Worm (Caenorhabditis elegans) whole organism, L4/young adult: ENCODE results near the gene K08D8.7.
A peak's percentile ranks its signal among the peaks of the same experiment; 100 is the strongest.

Experiments used
- W03F9.2 ChIP-seq: fragments of 150-350 bp; optimal IDR thresholded peaks from 2 replicates; lab custom pipeline; 2014; ENCODE audit warnings: missing biosample characterization, missing genetic modification characterization
- dao-5 ChIP-seq: sonication (generic microtip); optimal IDR thresholded peaks from 2 replicates; lab custom pipeline; 2016; ENCODE audit warnings: missing genotype, missing genetic modification characterization, moderate library complexity, missing compliant biosample characterization
- him-1 ChIP-seq: sonication (generic microtip); optimal IDR thresholded peaks from 2 replicates; lab custom pipeline; 2016; ENCODE audit warnings: missing genotype, missing genetic modification reagents, missing genetic modification characterization, missing compliant biosample characterization

K08D8.7 gene

ce11 chrIV:12909871-12910270, 13.2 kb downstream of the K08D8.7 start, which contains the start of gene K08D8.4:
Gene K08D8.4, minus strand, starts transcription at chrIV:12909998.
- TF ChIP-seq W03F9.2 (tag; lab: Kevin White, UChicago) (no peak), dao-5 (tag; lab: Kevin White, UChicago) (no peak), him-1 (tag; lab: Kevin White, UChicago) (no peak)

DNA sequence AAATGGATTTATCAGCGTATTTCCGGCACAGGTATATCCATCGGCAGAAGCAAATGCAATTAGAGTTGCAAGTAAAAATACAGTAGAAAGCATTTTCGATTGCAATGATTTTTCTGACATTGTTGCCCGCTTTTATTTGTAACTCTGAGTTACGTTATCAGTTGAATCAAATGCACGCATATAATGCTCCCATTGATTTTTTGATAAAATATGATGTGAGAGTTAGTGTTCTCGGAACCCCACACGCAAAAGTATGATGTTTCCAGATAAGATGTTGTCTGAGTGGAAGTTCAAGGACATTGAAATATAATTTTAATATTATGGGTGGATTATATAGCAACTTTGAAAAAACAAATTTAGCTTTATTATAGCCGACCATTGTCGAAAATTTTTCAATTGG, 15.4 kb downstream of the K08D8.7 start, which contains the start of gene K08D8.5:
Gene K08D8.5 (minus strand): TSS at position 140 of the 400 bp plus-strand sequence.
- TF ChIP-seq W03F9.2 (tag; lab: Kevin White, UChicago) (no peak), dao-5 (tag; lab: Kevin White, UChicago) (no peak), him-1 (tag; lab: Kevin White, UChicago) (no peak)

DNA sequence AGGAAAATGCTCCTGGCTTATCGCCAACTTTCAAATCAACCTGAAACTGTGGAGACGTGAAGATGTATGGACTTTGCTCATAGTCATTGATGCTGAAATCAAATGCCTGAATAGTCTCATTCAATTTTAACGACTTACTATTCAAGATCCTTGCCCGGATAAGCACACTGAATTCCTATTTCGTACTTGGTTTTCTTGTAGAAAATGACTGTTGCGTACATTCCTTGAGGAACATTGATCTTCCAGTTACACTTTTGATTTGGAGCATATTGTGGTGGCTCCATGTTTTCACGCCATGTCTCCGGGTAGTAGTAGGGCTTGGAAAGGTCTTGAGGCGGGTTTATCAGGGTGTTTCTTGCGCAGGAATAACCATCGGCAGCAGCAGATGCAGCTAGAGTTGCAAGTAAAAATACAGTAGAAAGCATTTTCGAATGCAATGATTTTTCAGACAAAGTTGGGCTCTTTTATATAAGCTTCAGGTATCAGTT, 17.9 kb downstream of the K08D8.7 start, which contains the start of gene irg-6:
Gene irg-6 (minus strand): TSS at position 438 of the 488 bp plus-strand sequence.
- TF ChIP-seq W03F9.2 (tag; lab: Kevin White, UChicago) (no peak), him-1 (tag; lab: Kevin White, UChicago) (no peak), dao-5 (tag; lab: Kevin White, UChicago) (no peak)

- TF ChIP-seq W03F9.2 (tag; lab: Kevin White, UChicago) = no peak
- TF ChIP-seq dao-5 (tag; lab: Kevin White, UChicago) = no peak
- no peak for TF ChIP-seq him-1 (tag; lab: Kevin White, UChicago)
Measured at ce11 chrIV:12915479-12915878, 18.8 kb downstream of the K08D8.7 start, which contains the start of gene srz-15. Gene srz-15, plus strand, starts transcription at chrIV:12915779.

DNA sequence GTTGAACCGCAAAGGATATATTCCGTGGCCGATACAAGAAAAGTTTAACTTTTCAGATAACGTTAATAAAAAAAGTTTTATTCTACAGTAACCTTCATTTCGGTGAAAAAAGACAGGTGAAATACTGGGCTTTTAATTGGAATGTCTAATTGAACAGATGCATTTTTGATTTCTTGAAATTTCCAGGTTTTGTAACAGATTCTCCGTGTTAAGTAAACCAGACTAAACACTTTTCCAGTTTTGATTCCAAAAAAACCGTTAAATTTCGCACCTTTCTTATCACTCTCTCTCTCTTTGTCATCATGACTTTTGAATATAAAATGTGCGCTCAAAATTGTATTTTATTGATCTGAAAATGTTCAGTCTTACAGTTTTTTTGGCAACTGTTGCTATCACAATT, 21.6 kb downstream of the K08D8.7 start, which contains the start of gene C32H11.3:
Gene C32H11.3 (plus strand): TSS at position 301 of the 400 bp plus-strand sequence.
- no peak for TF ChIP-seq him-1 (tag; lab: Kevin White, UChicago)
- TF ChIP-seq W03F9.2 (tag; lab: Kevin White, UChicago) = no peak
- no peak for TF ChIP-seq dao-5 (tag; lab: Kevin White, UChicago)

ce11 chrIV:12920553-12920952, 23.9 kb downstream of the K08D8.7 start:
- TF ChIP-seq him-1 (tag; lab: Kevin White, UChicago) (no peak), W03F9.2 (tag; lab: Kevin White, UChicago) (no peak), dao-5 (tag; lab: Kevin White, UChicago) (no peak)

ce11 chrIV:12921027-12921426, 24.4 kb downstream of the K08D8.7 start, which contains the start of gene C32H11.4:
Gene C32H11.4, plus strand, starts transcription at chrIV:12921264.
- TF ChIP-seq dao-5 (tag; lab: Kevin White, UChicago) (no peak), him-1 (tag; lab: Kevin White, UChicago) (no peak)

ce11 chrIV:12924332-12924731, 27.7 kb downstream of the K08D8.7 start, which contains the start of gene srlf-4:
Gene srlf-4, minus strand, starts transcription at chrIV:12924432.
- TF ChIP-seq dao-5 (tag; lab: Kevin White, UChicago) (no peak), W03F9.2 (tag; lab: Kevin White, UChicago) (no peak), him-1 (tag; lab: Kevin White, UChicago) (no peak)

DNA sequence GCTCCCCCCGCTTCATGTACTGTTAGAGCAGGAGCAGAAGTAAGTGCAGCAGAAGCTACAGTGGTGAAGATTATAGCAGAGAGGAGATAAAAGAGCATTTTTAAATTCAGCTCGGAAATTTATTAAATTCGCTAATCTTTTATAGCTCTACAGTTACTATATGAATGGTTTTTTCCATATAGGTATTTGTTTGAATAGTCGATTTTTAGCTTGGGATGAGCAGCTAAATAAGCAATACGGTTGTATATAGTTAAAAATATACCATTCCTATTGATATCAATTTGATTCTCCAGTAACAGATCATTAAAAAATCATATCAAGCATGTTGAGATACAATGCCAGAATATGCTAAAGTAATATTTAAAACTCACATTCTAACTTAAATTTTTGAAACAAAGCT, 30.0 kb downstream of the K08D8.7 start, which contains the start of gene srlf-5:
Gene srlf-5 (minus strand): TSS at position 101 of the 400 bp plus-strand sequence.
- no peak for TF ChIP-seq W03F9.2 (tag; lab: Kevin White, UChicago)
- no peak for TF ChIP-seq him-1 (tag; lab: Kevin White, UChicago)
- no peak for TF ChIP-seq dao-5 (tag; lab: Kevin White, UChicago)

DNA sequence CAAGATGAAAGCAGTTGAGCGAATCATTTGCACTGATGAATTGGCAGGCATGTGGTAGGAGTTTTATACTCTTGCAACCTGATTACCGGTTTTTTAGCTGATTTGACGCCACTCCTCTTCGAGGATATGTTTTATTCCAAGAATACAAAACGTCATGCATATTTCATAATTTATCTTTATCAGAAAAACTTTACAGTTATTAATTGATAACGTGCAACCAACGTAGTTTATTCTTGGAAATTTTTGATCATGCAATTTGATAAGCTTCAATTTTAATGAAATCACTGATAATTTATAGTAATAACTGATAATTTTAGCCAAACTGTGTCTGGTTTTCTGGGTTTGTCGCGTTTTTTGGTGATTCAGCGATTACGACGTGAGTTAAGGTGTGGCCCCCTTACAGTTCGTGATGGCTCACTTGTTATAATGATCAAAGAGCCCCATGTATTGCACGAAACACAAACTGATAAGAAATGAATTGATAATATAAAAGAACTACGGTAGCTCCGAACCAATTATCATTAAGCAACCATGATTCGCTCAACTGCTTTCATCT, 39.7 kb downstream of the K08D8.7 start, which contains the start of the genes cld-1 and dod-21:
Gene cld-1 (minus strand): TSS at position 51 of the 556 bp plus-strand sequence.
Gene dod-21 (plus strand): TSS at position 518 of the 556 bp plus-strand sequence.
- TF ChIP-seq dao-5 (tag; lab: Kevin White, UChicago) (no peak), W03F9.2 (tag; lab: Kevin White, UChicago) (peak; percentile 28)

DNA sequence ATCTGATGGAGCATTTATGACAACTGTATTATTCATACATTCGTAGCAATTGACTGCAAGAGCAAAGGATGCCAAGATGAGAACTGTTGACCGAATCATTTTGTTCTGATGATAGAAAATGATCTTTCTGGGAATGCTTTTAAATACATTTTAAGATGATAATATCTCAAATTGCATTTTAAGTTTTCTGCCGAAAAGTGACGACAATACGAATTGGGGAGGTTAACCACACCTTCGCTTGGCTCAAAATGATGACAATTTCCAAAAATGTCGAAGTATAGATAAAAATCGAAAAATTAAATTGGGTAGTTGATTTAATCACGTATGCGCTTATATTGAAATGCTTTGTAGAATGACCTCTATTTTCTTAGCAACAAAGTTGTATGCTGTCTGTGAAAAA, 44.6 kb downstream of the K08D8.7 start, which contains the start of gene dod-24:
Gene dod-24 (minus strand): TSS at position 101 of the 400 bp plus-strand sequence.
- no peak for TF ChIP-seq him-1 (tag; lab: Kevin White, UChicago)
- no peak for TF ChIP-seq W03F9.2 (tag; lab: Kevin White, UChicago)
- TF ChIP-seq dao-5 (tag; lab: Kevin White, UChicago) = no peak

DNA sequence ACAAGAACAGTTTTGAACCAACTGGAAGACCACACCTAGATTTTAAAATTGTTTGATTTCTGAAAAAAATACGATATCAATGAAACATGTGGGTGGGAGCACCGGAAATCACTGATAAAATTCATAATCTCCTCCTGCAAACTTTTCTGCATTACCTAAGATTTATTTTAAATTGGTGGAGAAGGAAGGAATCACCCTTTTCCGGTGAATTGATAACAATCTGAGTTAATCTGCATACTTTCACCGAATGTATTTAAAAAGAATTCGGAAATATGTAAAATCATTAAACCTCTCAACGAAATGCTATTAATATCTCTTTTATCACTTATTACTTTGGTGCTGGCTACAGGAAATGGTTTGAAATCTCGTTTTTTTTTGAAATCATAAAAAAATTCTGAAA, 46.0 kb downstream of the K08D8.7 start, which contains the start of gene dct-19:
Gene dct-19 (plus strand): TSS at position 301 of the 400 bp plus-strand sequence.
- TF ChIP-seq W03F9.2 (tag; lab: Kevin White, UChicago) (no peak), dao-5 (tag; lab: Kevin White, UChicago) (no peak), him-1 (tag; lab: Kevin White, UChicago) (no peak)

- TF ChIP-seq dao-5 (tag; lab: Kevin White, UChicago) (no peak), W03F9.2 (tag; lab: Kevin White, UChicago) (no peak), him-1 (tag; lab: Kevin White, UChicago) (no peak)
Measured at ce11 chrIV:12946488-12946887, 49.9 kb downstream of the K08D8.7 start, which contains the start of gene F55G11.1. Gene F55G11.1, minus strand, starts transcription at chrIV:12946588.
